Fruit fly (Drosophila melanogaster): ENCODE results near the gene Grip163.

DNA sequence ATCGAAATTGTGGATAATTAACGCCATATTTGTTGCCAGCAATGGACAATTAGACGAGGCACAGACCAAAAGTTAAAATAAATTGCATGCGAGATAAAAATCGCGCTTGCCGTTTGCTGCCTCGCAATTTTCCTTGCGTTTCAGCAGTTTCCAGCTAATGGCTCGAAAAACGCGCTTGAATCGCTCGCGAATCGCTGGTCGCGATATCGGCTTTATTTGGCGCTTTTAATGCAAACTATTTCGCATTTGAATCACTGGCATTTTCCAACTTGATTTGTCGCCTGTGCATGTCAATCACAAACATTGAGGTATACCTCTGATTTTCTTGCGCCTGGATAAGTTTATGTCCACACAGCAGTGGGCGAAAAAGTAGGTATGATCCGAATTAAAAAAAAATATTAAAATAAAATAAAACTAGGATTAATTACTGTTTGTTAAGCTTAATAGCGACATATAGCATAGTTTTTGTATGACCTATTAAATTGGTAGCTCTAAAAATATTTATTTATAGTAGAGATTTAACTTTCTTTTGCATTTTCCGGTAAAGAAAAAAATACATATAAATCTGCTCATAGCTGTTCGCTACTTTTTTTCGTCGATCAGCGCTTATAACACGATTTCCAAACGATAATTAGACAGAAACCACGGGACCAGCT, 25.3 kb upstream of the Grip163 start:
- TF ChIP-seq Jra (GFP tag; optimal IDR thresholded peaks at IDR 0.05), result no peak
- TF ChIP-seq lola (GFP tag; optimal IDR thresholded peaks at IDR 0.05), result no peak
- no peak for TF ChIP-seq h (GFP tag; optimal IDR thresholded peaks at IDR 0.05)
- no peak for TF ChIP-seq usp (GFP tag; optimal IDR thresholded peaks at IDR 0.05)
- TF ChIP-seq jim (GFP tag; optimal IDR thresholded peaks at IDR 0.05), result no peak
- TF ChIP-seq OdsH (GFP tag; optimal IDR thresholded peaks at IDR 0.05), result no peak
- no peak for TF ChIP-seq pan (optimal IDR thresholded peaks at IDR 0.05)
- no peak for TF ChIP-seq brk (GFP tag; optimal IDR thresholded peaks at IDR 0.05)
- TF ChIP-seq Hnf4 (GFP tag; optimal IDR thresholded peaks at IDR 0.05), result no peak
- no peak for TF ChIP-seq dmrt93B (GFP tag; optimal IDR thresholded peaks at IDR 0.05)

Measured in whole organism, wandering third instar larva.